Worm (Caenorhabditis elegans): Measurements from ENCODE around the gene F15A4.10.

F15A4.10 gene

DNA sequence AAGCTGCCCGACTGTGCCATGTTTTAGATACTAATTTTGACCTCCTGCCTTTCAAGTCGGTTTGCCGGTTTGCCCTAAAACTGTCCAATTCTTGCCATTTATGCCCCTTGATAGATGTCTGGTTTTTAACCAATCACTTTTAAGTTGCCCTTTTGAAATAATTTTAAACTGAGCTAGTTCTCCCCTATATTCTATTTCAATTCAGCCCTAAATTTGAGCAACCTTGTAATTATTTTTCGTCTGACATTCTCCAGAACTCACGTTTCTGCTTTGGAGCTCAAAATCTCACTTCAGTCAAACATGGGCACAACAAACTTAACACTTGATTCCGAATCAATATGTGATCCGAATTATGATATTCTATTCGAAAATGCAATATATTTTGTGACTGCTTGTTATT is 11.6 kb downstream of the F15A4.10 start, which contains the start of gene srg-17:
Gene srg-17 (plus strand): TSS at position 301 of the 400 bp plus-strand sequence.
- no peak for TF ChIP-seq unc-62 (GFP tag; optimal IDR thresholded peaks at IDR 0.05)
- TF ChIP-seq snpc-4 (tag; optimal IDR thresholded peaks at IDR 0.05): no peak
- TF ChIP-seq nhr-77 (tag; optimal IDR thresholded peaks at IDR 0.05): no peak
- no peak for TF ChIP-seq nhr-237 (tag; optimal IDR thresholded peaks at IDR 0.05)
- no peak for TF ChIP-seq R02D3.7 (tag; optimal IDR thresholded peaks at IDR 0.05)
- TF ChIP-seq nhr-23 (tag; optimal IDR thresholded peaks at IDR 0.05): no peak
- TF ChIP-seq skn-1 (tag; optimal IDR thresholded peaks at IDR 0.05): no peak
- TF ChIP-seq lin-11 (tag; optimal IDR thresholded peaks at IDR 0.05): no peak
- TF ChIP-seq aly-2 (tag; optimal IDR thresholded peaks at IDR 0.05): no peak
- TF ChIP-seq F13H6.1 (tag; optimal IDR thresholded peaks at IDR 0.05): no peak
- TF ChIP-seq ama-1 (optimal IDR thresholded peaks at IDR 0.05): no peak
- TF ChIP-seq Y55F3AM.14 (GFP tag; optimal IDR thresholded peaks at IDR 0.05): no peak
- TF ChIP-seq mdl-1 (tag; optimal IDR thresholded peaks at IDR 0.05): no peak
- TF ChIP-seq nhr-6 (tag; optimal IDR thresholded peaks at IDR 0.05): no peak
- no peak for TF ChIP-seq peb-1 (tag; optimal IDR thresholded peaks at IDR 0.05)
- TF ChIP-seq fos-1 (tag; optimal IDR thresholded peaks at IDR 0.05): no peak
- no peak for TF ChIP-seq nhr-129 (tag; optimal IDR thresholded peaks at IDR 0.05)
- TF ChIP-seq ztf-4 (tag; optimal IDR thresholded peaks at IDR 0.05): no peak

DNA sequence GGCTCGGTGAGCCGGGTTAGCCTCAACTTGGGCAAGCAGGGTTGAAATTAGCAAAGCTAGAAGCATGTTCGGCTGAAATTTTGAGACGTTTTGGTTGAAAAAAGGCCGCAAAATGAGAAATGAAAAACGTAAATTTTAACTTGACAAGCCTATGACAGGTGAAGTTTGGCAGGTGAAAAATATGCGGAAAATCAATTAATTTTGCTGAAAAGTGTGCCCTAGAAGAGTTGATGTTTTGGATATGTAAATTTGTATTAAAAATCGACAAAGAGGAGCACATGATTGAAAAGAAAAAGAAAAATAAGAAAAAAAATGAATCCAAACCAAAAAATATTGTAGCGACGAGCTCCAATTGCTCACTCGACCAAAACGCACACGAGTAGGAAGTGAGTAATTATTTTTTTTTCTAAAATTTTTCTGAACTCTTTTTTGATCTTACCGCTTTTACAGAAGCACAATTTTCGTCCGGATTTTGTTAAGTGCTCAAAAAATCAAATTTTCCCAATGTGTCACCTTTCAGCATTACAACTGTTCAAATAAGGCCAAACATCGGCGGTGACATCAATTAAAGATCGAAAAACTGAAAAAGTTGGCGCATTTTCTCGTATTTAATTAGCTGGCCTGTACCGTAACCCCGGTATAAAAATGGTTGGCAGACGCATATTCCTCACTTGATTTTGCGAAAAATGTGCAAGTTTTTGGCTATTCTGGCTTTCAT is 13.7 kb downstream of the F15A4.10 start, which contains the start of the genes F15A4.5 and phat-8:
Gene F15A4.5 (minus strand): TSS at position 101 of the 718 bp plus-strand sequence.
Gene phat-8 (plus strand): TSS at position 668 of the 718 bp plus-strand sequence.
- TF ChIP-seq aly-2 (tag; optimal IDR thresholded peaks at IDR 0.05) (no peak), lin-13 (GFP tag; optimal IDR thresholded peaks at IDR 0.05) (no peak), dmd-4 (tag; optimal IDR thresholded peaks at IDR 0.05) (no peak)

DNA sequence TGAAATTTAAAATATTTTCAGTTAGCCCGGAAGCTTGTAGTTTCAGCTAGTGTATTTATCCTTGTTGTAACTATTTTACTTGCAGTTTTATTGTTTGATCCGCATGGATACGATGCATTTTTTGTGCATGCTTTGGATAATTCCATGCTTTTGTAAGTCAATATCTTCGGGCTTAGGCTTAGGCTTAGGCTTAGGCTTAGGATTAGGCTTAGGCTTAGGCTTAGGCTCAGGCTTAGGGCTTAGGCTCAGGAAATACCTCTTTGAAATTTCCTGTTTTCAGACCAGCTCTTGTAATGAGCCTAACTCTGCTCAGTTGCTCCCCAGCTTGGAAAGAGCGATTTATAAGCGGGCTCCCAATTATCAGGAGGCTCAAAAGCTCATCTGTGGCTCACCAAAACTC is 17.9 kb downstream of the F15A4.10 start, which contains the start of gene srg-16:
Gene srg-16 (plus strand): TSS at position 87 of the 400 bp plus-strand sequence.
- TF ChIP-seq R02D3.7 (tag; optimal IDR thresholded peaks at IDR 0.05) (no peak), unc-62 (GFP tag; optimal IDR thresholded peaks at IDR 0.05) (no peak), lin-11 (tag; optimal IDR thresholded peaks at IDR 0.05) (no peak), elt-3 (tag; optimal IDR thresholded peaks at IDR 0.05) (no peak), ama-1 (optimal IDR thresholded peaks at IDR 0.05) (no peak), sma-3 (GFP tag; optimal IDR thresholded peaks at IDR 0.05) (no peak)

DNA sequence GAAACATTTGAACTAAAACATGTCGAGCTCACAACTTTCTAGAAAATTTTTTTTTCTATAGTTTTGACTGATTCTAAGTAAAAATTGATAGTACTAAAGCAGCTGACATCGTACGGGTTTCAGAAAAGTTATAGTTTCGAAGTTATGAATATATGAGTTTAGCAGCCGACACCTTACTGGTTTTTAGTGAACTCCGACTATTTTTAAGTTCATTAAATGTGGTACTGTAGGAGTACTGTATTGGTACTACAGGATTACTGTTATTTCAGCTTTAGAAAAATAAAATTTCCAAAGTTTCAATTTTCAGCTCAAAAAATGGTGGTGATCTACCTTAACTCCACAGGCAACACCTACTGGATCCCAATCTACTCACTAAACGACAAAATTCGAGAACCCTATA is 19.4 kb downstream of the F15A4.10 start, which contains the start of gene sre-37:
Gene sre-37 (plus strand): TSS at position 301 of the 400 bp plus-strand sequence.
- TF ChIP-seq mab-5 (tag; optimal IDR thresholded peaks at IDR 0.05): no peak
- no peak for TF ChIP-seq alr-1 (tag; optimal IDR thresholded peaks at IDR 0.05)
- TF ChIP-seq ceh-82 (tag; optimal IDR thresholded peaks at IDR 0.05): no peak
- no peak for TF ChIP-seq ama-1 (optimal IDR thresholded peaks at IDR 0.05)
- no peak for TF ChIP-seq unc-62 (GFP tag; optimal IDR thresholded peaks at IDR 0.05)
- TF ChIP-seq lin-39 (tag; optimal IDR thresholded peaks at IDR 0.05): no peak
- no peak for TF ChIP-seq snpc-4 (tag; optimal IDR thresholded peaks at IDR 0.05)
- no peak for TF ChIP-seq blmp-1 (tag; optimal IDR thresholded peaks at IDR 0.05; ENCODE audit: insufficient read depth)
- TF ChIP-seq lin-13 (GFP tag; optimal IDR thresholded peaks at IDR 0.05): no peak
- TF ChIP-seq ztf-4 (tag; optimal IDR thresholded peaks at IDR 0.05): no peak
- TF ChIP-seq ztf-11 (tag; optimal IDR thresholded peaks at IDR 0.05): no peak
- TF ChIP-seq sma-3 (GFP tag; optimal IDR thresholded peaks at IDR 0.05): no peak
- no peak for TF ChIP-seq unc-55 (GFP tag; optimal IDR thresholded peaks at IDR 0.05)
- no peak for TF ChIP-seq sem-4 (tag; optimal IDR thresholded peaks at IDR 0.05)
- no peak for TF ChIP-seq fos-1 (tag; optimal IDR thresholded peaks at IDR 0.05)
- TF ChIP-seq dmd-4 (tag; optimal IDR thresholded peaks at IDR 0.05): no peak
- TF ChIP-seq zag-1 (tag; optimal IDR thresholded peaks at IDR 0.05): no peak
- TF ChIP-seq nhr-129 (tag; optimal IDR thresholded peaks at IDR 0.05): no peak
- TF ChIP-seq lsy-2 (tag; optimal IDR thresholded peaks at IDR 0.05): no peak

DNA sequence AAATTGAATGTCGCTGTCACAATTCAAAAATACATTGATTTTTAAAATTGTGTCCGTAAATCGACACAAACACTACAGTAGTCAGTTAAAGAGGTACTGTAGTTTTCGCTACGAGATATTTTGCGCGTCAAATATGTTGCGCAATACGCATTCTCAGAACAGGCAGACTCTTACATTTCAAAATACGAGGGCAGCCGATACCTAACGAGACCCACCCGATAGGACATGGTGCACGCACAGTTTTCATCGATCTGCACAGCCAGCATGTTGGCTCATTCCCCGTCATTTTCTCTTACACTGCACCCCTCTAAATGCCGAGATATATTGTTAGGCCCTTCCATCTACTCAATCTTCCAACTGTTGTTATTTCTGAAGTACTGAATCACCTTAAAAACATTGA is 22.7 kb downstream of the F15A4.10 start, which contains the start of gene F15A4.2:
Gene F15A4.2 (plus strand): TSS at position 301 of the 400 bp plus-strand sequence.
- TF ChIP-seq lin-11 (tag; optimal IDR thresholded peaks at IDR 0.05): no peak
- TF ChIP-seq zag-1 (tag; optimal IDR thresholded peaks at IDR 0.05): no peak
- no peak for TF ChIP-seq mbf-1 (tag; optimal IDR thresholded peaks at IDR 0.05)
- no peak for TF ChIP-seq crh-2 (tag; optimal IDR thresholded peaks at IDR 0.05)
- no peak for TF ChIP-seq lsy-2 (tag; optimal IDR thresholded peaks at IDR 0.05)

All from whole organism, L2 larva.